Fruit fly (Drosophila melanogaster): ENCODE data around the gene Diap1.

The Diap1 gene

DNA sequence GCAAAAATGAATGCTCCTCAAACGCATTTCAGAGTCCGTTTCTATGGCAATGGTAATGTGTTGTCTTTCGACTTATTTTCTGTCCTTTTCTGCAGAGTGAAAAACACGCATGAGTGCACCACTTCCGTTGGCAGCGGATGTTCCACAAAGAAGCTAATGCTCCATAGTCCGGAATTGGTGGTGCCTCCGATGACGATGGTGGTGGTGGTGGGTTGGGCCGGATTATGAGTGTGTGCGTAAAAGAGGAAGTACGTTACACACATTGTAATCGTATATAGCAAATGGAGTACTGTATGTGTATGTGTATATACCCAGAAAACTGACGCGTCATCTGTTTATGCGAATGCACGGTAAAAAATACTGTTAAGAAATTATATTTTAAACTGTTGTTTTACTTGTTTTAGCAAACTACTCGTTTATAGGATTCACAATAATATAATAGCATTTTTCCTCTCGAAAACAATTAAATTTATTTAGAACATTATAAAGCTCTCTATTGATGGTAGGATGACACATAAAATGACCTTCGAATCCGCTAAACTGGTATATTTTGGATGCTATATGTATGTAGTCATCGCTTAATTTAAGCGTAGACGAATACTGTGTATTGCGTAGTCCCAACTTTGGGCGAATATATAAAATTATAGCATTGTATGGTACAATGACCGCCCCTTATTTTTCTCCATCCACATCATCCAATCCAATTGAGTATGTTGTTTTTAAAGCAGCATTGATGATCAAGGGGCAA is 5.6 kb downstream of the Diap1 start (continued):
- TF ChIP-seq NC2β (GFP tag; optimal IDR thresholded peaks at IDR 0.05), result no peak
- peak; percentile 14; the same call in 1 of the 2 replicates for TF ChIP-seq NFAT (GFP tag; IDR thresholded peaks at IDR 0.05)
- no peak for TF ChIP-seq gsb (GFP tag; IDR thresholded peaks at IDR 0.05)
- no peak for TF ChIP-seq CG7786 (GFP tag; optimal IDR thresholded peaks at IDR 0.05)
- no peak for TF ChIP-seq toy (GFP tag; IDR thresholded peaks at IDR 0.05)
- no peak for TF ChIP-seq CG6272 (GFP tag; IDR thresholded peaks at IDR 0.05)
- TF ChIP-seq sens (GFP tag), result peak; percentile 93
- peak; percentile 16 for TF ChIP-seq Bteb2 (GFP tag; optimal IDR thresholded peaks at IDR 0.05)
- no peak for TF ChIP-seq tna (GFP tag; IDR thresholded peaks at IDR 0.05; ENCODE audit: partially characterized antibody)
- TF ChIP-seq CG17829 (tag; optimal IDR thresholded peaks at IDR 0.05), result peak; percentile 40
- peak; percentile 61 for TF ChIP-seq CG31441 (GFP tag; IDR thresholded peaks at IDR 0.05)
- no peak for TF ChIP-seq rib (GFP tag; IDR thresholded peaks at IDR 0.05)
- peak; percentile 61 for TF ChIP-seq CG6689 (GFP tag; IDR thresholded peaks at IDR 0.05)
- TF ChIP-seq CG18764 (GFP tag; optimal IDR thresholded peaks at IDR 0.05), result no peak
- 0 out of 2 replicates have a peak, but pooled peaks have one; percentile 25 for TF ChIP-seq CG1024 (GFP tag; IDR thresholded peaks at IDR 0.05)
- no peak for TF ChIP-seq Atf3 (GFP tag; optimal IDR thresholded peaks at IDR 0.05)
- no peak for TF ChIP-seq insv (GFP tag; optimal IDR thresholded peaks at IDR 0.05)
- no peak for TF ChIP-seq eyg (GFP tag; optimal IDR thresholded peaks at IDR 0.05)
- peak; percentile 46; the same call in 1 of the 2 replicates for TF ChIP-seq Ada2b (GFP tag; IDR thresholded peaks at IDR 0.05)
- TF ChIP-seq CG17385 (GFP tag; optimal IDR thresholded peaks at IDR 0.05), result no peak
- TF ChIP-seq CTCF (GFP tag; optimal IDR thresholded peaks at IDR 0.05), result no peak
- no peak for TF ChIP-seq CG17912 (GFP tag; optimal IDR thresholded peaks at IDR 0.05)
- peak; percentile 62 for TF ChIP-seq CG2712 (tag; optimal IDR thresholded peaks at IDR 0.05)
- TF ChIP-seq CG11456 (GFP tag; IDR thresholded peaks at IDR 0.05), result no peak
- TF ChIP-seq ems (GFP tag; optimal IDR thresholded peaks at IDR 0.05), result no peak
- peak; percentile 30 for TF ChIP-seq Max (GFP tag; optimal IDR thresholded peaks at IDR 0.05)
- TF ChIP-seq Dip3 (GFP tag; optimal IDR thresholded peaks at IDR 0.05), result no peak
- TF ChIP-seq seq (GFP tag; IDR thresholded peaks at IDR 0.05), result 0 out of 2 replicates have a peak, but pooled peaks have one; percentile 30
- TF ChIP-seq CG15073 (GFP tag; optimal IDR thresholded peaks at IDR 0.05), result no peak
- no peak for TF ChIP-seq Dip2 (GFP tag; IDR thresholded peaks at IDR 0.05)
- no peak for TF ChIP-seq ato (GFP tag; IDR thresholded peaks at IDR 0.05; ENCODE audit: partially characterized antibody)
- TF ChIP-seq Fer3 (tag; optimal IDR thresholded peaks at IDR 0.05), result no peak
- peak; percentile 1 for TF ChIP-seq jing (GFP tag; optimal IDR thresholded peaks at IDR 0.05)
- TF ChIP-seq al (GFP tag; IDR thresholded peaks at IDR 0.05), result peak; percentile 43; the same call in 1 of the 2 replicates
- no peak for TF ChIP-seq knrl (GFP tag; IDR thresholded peaks at IDR 0.05; ENCODE audit: partially characterized antibody)
- TF ChIP-seq sug (tag; optimal IDR thresholded peaks at IDR 0.05), result no peak
- TF ChIP-seq usp (GFP tag; optimal IDR thresholded peaks at IDR 0.05), result no peak
- TF ChIP-seq Dbx (GFP tag; IDR thresholded peaks at IDR 0.05), result peak; percentile 53; the same call in 1 of the 3 replicates
- TF ChIP-seq slou (GFP tag; optimal IDR thresholded peaks at IDR 0.05), result no peak
- no peak for TF ChIP-seq CG16813 (GFP tag; IDR thresholded peaks at IDR 0.05; ENCODE audit: partially characterized antibody)
- peak; percentile 50 for TF ChIP-seq esg (GFP tag; conservative IDR thresholded peaks at IDR 0.05)
- peak; percentile 51; the same call in 2 of the 3 replicates for TF ChIP-seq zfh1 (GFP tag; IDR thresholded peaks at IDR 0.05)
- TF ChIP-seq corto (GFP tag; optimal IDR thresholded peaks at IDR 0.05), result no peak
- TF ChIP-seq H2.0 (GFP tag; IDR thresholded peaks at IDR 0.05), result peak; percentile 63
- TF ChIP-seq Hey (tag; optimal IDR thresholded peaks at IDR 0.05), result no peak
- peak; percentile 64 for TF ChIP-seq Sox102F (GFP tag; optimal IDR thresholded peaks at IDR 0.05)
- TF ChIP-seq lola (GFP tag; optimal IDR thresholded peaks at IDR 0.05), result peak in 1 of 3 experiments; percentile 64
- no peak for TF ChIP-seq Fer2 (tag; optimal IDR thresholded peaks at IDR 0.05)
- peak; percentile 36 for TF ChIP-seq dmrt11E (tag; optimal IDR thresholded peaks at IDR 0.05)
- no peak for TF ChIP-seq CG13287 (GFP tag; IDR thresholded peaks at IDR 0.05; ENCODE audit: partially characterized antibody)
- TF ChIP-seq salm (tag; optimal IDR thresholded peaks at IDR 0.05), result peak; percentile 54
